Worm (Caenorhabditis elegans) whole organism, L2 larva: ENCODE results near the gene K09E3.7.

Source experiments
- nhr-12 ChIP-seq: fragments of 150-350 bp; optimal IDR thresholded peaks from 2 replicates; lab custom pipeline; 2014; ENCODE audit warnings: missing biosample characterization, missing genetic modification characterization
- nhr-6 ChIP-seq: fragments of 150-350 bp; optimal IDR thresholded peaks from 2 replicates; lab custom pipeline; 2014; ENCODE audit warnings: missing biosample characterization, missing genetic modification characterization
- unc-62 ChIP-seq: fragments of 150-350 bp; optimal IDR thresholded peaks from 2 replicates; lab custom pipeline; 2014; ENCODE audit warnings: missing biosample characterization, missing genetic modification reagents, missing genetic modification characterization

ce11 chrX:17135704-17136103 lies 1.4 kb upstream of the K09E3.7 start:
- TF ChIP-seq unc-62 (GFP tag; lab: Kevin White, UChicago): no peak
- no peak for TF ChIP-seq nhr-12
- no peak for TF ChIP-seq nhr-6
